Fruit fly (Drosophila melanogaster) whole organism, pupa: ENCODE measurements around the gene Rim.
A peak's percentile ranks its signal among the peaks of the same experiment; 100 is the strongest.

Experiments
- CG10348 ChIP-seq: fragments of 200-800 bp; sonication (Bioruptor generic); IDR thresholded peaks from 2 replicates; pipeline ENCODE4 v1.3.6; 2022; ENCODE audit warnings: missing biosample characterization, missing genetic modification characterization
- CG12605 ChIP-seq: fragments of 200-800 bp; sonication (Bioruptor generic); IDR thresholded peaks from 2 replicates; pipeline ENCODE4 v1.3.6; 2022; ENCODE audit warnings: missing biosample characterization, missing genetic modification characterization
- CG13204 ChIP-seq: fragments of 200-800 bp; sonication (Bioruptor generic); optimal IDR thresholded peaks from 2 replicates; lab custom pipeline; 2018; ENCODE audit warnings: missing biosample characterization, mild to moderate bottlenecking, missing genetic modification characterization, moderate library complexity
- CG14655 ChIP-seq: fragments of 200-800 bp; sonication (Bioruptor generic); optimal IDR thresholded peaks from 3 replicates; lab custom pipeline; 2017; ENCODE audit warnings: mild to moderate bottlenecking, missing biosample characterization, missing genetic modification reagents, missing genetic modification characterization
- CG15710 ChIP-seq: fragments of 200-800 bp; sonication (Bioruptor generic); optimal IDR thresholded peaks from 2 replicates; lab custom pipeline; 2018; ENCODE audit warnings: missing biosample characterization, mild to moderate bottlenecking, missing genetic modification characterization, moderate library complexity
- CG17806 ChIP-seq: fragments of 200-800 bp; sonication (Bioruptor generic); optimal IDR thresholded peaks from 2 replicates; lab custom pipeline; 2018; ENCODE audit warnings: missing biosample characterization, mild to moderate bottlenecking, missing genetic modification characterization, moderate library complexity
- CG32121 ChIP-seq: fragments of 200-800 bp; sonication (Bioruptor generic); IDR thresholded peaks from 2 replicates; pipeline ENCODE4 v1.3.6; 2022; ENCODE audit warnings: missing biosample characterization, missing genetic modification characterization
- CG34367 ChIP-seq: fragments of 200-800 bp; sonication (Bioruptor generic); optimal IDR thresholded peaks from 2 replicates; lab custom pipeline; 2018; ENCODE audit warnings: missing biosample characterization, mild to moderate bottlenecking, missing genetic modification characterization
- CG4496 ChIP-seq: fragments of 200-800 bp; sonication (Bioruptor generic); IDR thresholded peaks from 3 replicates; pipeline ENCODE4 v1.3.6; 2022; ENCODE audit warnings: missing biosample characterization, missing genetic modification characterization
- CG8159 ChIP-seq: fragments of 200-800 bp; sonication (Bioruptor generic); optimal IDR thresholded peaks from 3 replicates; lab custom pipeline; 2018; ENCODE audit warnings: missing biosample characterization, mild to moderate bottlenecking, missing genetic modification characterization, moderate library complexity
- CG8301 ChIP-seq: fragments of 200-800 bp; sonication (Bioruptor generic); optimal IDR thresholded peaks from 2 replicates; lab custom pipeline; 2018; ENCODE audit warnings: missing biosample characterization, mild to moderate bottlenecking, missing genetic modification characterization
- CG9948 ChIP-seq: fragments of 200-800 bp; sonication (Bioruptor generic); optimal IDR thresholded peaks from 2 replicates; lab custom pipeline; 2018; ENCODE audit warnings: missing biosample characterization, mild to moderate bottlenecking, missing genetic modification characterization, moderate library complexity
- D1 ChIP-seq: fragments of 200-800 bp; sonication (Bioruptor generic); optimal IDR thresholded peaks from 2 replicates; lab custom pipeline; 2018; ENCODE audit warnings: missing biosample characterization, mild to moderate bottlenecking, missing genetic modification characterization, moderate library complexity
- EcR ChIP-seq: fragments of 200-800 bp; sonication (Bioruptor generic); optimal IDR thresholded peaks from 3 replicates; lab custom pipeline; 2019; ENCODE audit warnings: missing biosample characterization, missing genetic modification characterization, mild to moderate bottlenecking, moderate library complexity, missing genetic modification reagents
- Ets98B ChIP-seq: fragments of 200-800 bp; sonication (Bioruptor generic); IDR thresholded peaks from 2 replicates; pipeline ENCODE4 v1.3.6; 2022; ENCODE audit warnings: missing biosample characterization, missing genetic modification characterization
- Pif1A ChIP-seq: fragments of 200-800 bp; sonication (Bioruptor generic); optimal IDR thresholded peaks from 3 replicates; lab custom pipeline; 2016; ENCODE audit warnings: missing biosample characterization, missing genetic modification characterization
- Pif1B ChIP-seq: fragments of 200-800 bp; sonication (Bioruptor generic); optimal IDR thresholded peaks from 3 replicates; lab custom pipeline; 2016; ENCODE audit warnings: missing biosample characterization, missing genetic modification characterization
- Snoo ChIP-seq: fragments of 200-800 bp; sonication (Bioruptor generic); optimal IDR thresholded peaks from 3 replicates; lab custom pipeline; 2017; ENCODE audit warnings: missing biosample characterization, mild to moderate bottlenecking, missing genetic modification characterization, inconsistent platforms
- fd96Ca ChIP-seq: fragments of 200-800 bp; sonication (Bioruptor generic); IDR thresholded peaks from 3 replicates; pipeline ENCODE4 v1.3.6; 2022; ENCODE audit warnings: missing biosample characterization, missing genetic modification characterization
- gl ChIP-seq: fragments of 200-800 bp; sonication (Bioruptor generic); optimal IDR thresholded peaks from 2 replicates; lab custom pipeline; 2018; ENCODE audit warnings: missing biosample characterization, mild to moderate bottlenecking, missing genetic modification characterization
- rn ChIP-seq: fragments of 200-800 bp; sonication (Bioruptor generic); IDR thresholded peaks from 2 replicates; pipeline ENCODE4 v1.3.6; 2022; ENCODE audit warnings: missing biosample characterization, missing genetic modification characterization

Rim gene

DNA sequence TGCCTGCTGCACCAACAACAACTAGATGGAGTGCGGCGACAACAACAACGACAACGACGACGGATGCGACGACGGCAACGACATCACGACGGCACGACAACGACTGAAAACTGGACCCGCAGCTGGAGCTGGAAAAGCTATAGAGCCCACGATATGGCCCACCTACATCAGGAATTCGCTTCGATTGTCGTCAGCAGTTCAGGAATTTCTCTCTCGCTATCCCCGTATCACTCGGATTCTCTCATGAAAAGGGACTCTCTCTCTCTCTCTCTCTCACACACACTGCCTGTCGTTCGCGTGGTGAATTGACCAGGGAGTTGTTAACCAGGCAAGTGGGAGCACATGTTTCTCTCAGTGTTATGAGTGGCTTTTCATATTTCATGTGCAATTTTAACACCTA, at the start of gene Rim:
TSS of gene Rim (minus strand) at position 101 of the 400 bp plus-strand sequence.
- TF ChIP-seq fd96Ca (no peak), D1 (tag; lab: Kevin White, UChicago) (no peak), Pif1A (GFP tag; lab: Kevin White, UChicago) (no peak), Pif1B (GFP tag; lab: Kevin White, UChicago) (no peak), CG4496 (GFP tag; lab: Robert Waterston, UW) (no peak), CG14655 (GFP tag; lab: Kevin White, UChicago) (no peak), CG13204 (GFP tag; lab: Kevin White, UChicago) (no peak), CG17806 (tag; lab: Kevin White, UChicago) (no peak), Ets98B (GFP tag; lab: Robert Waterston, UW) (no peak), CG8159 (tag; lab: Kevin White, UChicago) (no peak), CG9948 (tag; lab: Kevin White, UChicago) (no peak)

DNA sequence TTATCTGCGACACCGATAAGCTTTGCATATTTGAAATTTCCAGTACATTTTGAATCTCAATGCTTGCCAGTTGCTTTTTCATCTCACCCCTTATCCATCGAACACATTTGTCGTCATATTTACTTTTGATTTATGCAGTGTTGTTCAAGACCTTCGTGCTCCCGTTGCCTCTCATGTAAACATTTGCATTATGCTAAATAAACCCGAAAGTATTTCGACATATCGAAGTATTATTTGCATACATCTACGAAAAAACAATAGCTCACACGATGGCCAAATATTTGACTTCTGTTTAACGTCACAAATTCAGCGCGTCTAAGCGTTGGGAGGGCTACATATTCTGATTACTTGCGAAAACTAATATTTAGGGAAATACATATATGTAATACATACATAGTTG, 49.6 kb upstream of the Rim start:
- no peak for TF ChIP-seq Pif1A (GFP tag; lab: Kevin White, UChicago)
- no peak for TF ChIP-seq CG34367 (tag; lab: Kevin White, UChicago)
- TF ChIP-seq rn (GFP tag; lab: Robert Waterston, UW), result no peak
- no peak for TF ChIP-seq CG17806 (tag; lab: Kevin White, UChicago)
- TF ChIP-seq CG8301 (tag; lab: Kevin White, UChicago), result no peak
- TF ChIP-seq CG4496 (GFP tag; lab: Robert Waterston, UW), result no peak
- TF ChIP-seq CG8159 (tag; lab: Kevin White, UChicago), result no peak
- TF ChIP-seq CG14655 (GFP tag; lab: Kevin White, UChicago), result no peak
- TF ChIP-seq CG12605, result no peak
- no peak for TF ChIP-seq CG9948 (tag; lab: Kevin White, UChicago)
- no peak for TF ChIP-seq fd96Ca
- TF ChIP-seq D1 (tag; lab: Kevin White, UChicago), result no peak
- no peak for TF ChIP-seq gl (tag; lab: Kevin White, UChicago)
- TF ChIP-seq Snoo (tag; lab: Kevin White, UChicago), result no peak
- no peak for TF ChIP-seq Ets98B (GFP tag; lab: Robert Waterston, UW)
- TF ChIP-seq Pif1B (GFP tag; lab: Kevin White, UChicago), result no peak
- no peak for TF ChIP-seq CG13204 (GFP tag; lab: Kevin White, UChicago)

DNA sequence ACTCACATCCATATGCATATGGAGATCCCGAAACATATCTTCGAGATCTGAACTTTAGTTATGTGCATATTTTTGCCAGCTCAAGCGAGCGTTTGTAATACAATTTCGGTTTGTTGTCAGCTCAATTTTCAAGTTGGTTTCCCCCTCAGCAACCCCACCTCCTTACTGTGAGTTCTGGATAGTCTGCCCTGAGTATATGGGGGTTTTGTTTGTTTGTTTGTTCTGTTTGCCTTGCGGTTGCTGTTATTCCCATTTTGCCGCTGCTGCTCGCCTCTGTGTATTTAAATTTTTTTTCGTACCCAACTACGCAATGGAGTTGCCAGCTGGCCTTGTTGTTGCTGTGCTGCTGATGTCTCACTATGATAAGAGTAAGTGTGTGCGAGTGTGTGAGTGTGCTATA, 49.0 kb upstream of the Rim start:
- TF ChIP-seq Pif1B (GFP tag; lab: Kevin White, UChicago) (no peak), Snoo (tag; lab: Kevin White, UChicago) (no peak), CG12605 (no peak), CG15710 (tag; lab: Kevin White, UChicago) (no peak), fd96Ca (no peak)

DNA sequence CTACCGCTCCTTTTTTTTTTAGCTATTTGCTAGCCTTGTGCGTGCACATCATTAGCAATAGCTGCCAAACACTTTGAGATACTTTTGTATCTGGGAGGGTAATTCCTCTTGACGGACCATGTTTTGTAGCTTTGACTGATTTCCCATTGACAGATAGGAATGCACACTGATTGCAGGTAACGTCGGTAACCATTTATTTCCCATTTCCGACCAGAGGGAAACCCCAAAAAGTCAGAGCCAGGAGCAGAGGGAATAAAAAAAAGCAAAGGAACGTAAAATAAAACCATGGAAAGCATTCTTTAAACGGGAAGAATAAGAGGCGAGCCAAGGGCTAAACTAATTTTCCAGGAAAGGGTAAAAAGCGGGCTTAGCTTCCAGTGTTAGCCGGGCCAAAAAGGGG, 41.9 kb upstream of the Rim start:
- TF ChIP-seq CG12605 (no peak), Ets98B (GFP tag; lab: Robert Waterston, UW) (no peak), CG17806 (tag; lab: Kevin White, UChicago) (no peak), Snoo (tag; lab: Kevin White, UChicago) (no peak), CG4496 (GFP tag; lab: Robert Waterston, UW) (no peak), CG14655 (GFP tag; lab: Kevin White, UChicago) (no peak), Pif1B (GFP tag; lab: Kevin White, UChicago) (no peak), Pif1A (GFP tag; lab: Kevin White, UChicago) (no peak), CG8301 (tag; lab: Kevin White, UChicago) (no peak), EcR (GFP tag; lab: Kevin White, UChicago) (no peak), CG32121 (GFP tag; lab: Robert Waterston, UW) (no peak), CG13204 (GFP tag; lab: Kevin White, UChicago) (no peak), CG9948 (tag; lab: Kevin White, UChicago) (no peak), fd96Ca (no peak), CG34367 (tag; lab: Kevin White, UChicago) (no peak), gl (tag; lab: Kevin White, UChicago) (no peak), D1 (tag; lab: Kevin White, UChicago) (no peak), CG10348 (GFP tag; lab: Robert Waterston, UW) (no peak), CG15710 (tag; lab: Kevin White, UChicago) (no peak), CG8159 (tag; lab: Kevin White, UChicago) (no peak)
- TF ChIP-seq, all 21 proteins: peak for 0

DNA sequence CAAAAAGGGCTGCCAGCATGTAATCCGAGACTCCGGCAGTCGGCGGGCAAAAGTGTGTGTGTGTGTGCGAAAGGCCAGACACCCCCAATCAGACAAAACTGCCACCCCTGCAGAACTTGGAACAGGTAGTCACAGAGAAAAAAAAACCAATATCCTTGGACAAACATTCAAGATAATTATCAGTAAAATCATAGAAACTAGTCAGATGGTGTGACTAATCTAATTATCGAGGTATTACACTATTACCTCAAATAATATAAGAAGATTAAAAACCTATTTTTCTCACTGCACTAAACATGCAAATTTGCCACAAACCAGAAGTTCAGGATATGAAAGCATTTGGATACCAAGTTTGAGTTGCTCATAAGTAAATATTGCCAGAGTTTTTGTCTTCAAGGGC, 41.4 kb upstream of the Rim start:
- 0 out of 2 replicates have a peak, but pooled peaks have one; percentile 26 for TF ChIP-seq Ets98B (GFP tag; lab: Robert Waterston, UW)
- TF ChIP-seq CG4496 (GFP tag; lab: Robert Waterston, UW), result peak; percentile 63; the same call in 1 of the 3 replicates
- peak; percentile 57 for TF ChIP-seq CG14655 (GFP tag; lab: Kevin White, UChicago)
- peak; percentile 39 for TF ChIP-seq CG34367 (tag; lab: Kevin White, UChicago)
- TF ChIP-seq gl (tag; lab: Kevin White, UChicago), result no peak
- TF ChIP-seq CG10348 (GFP tag; lab: Robert Waterston, UW), result no peak
- peak; percentile 59 for TF ChIP-seq CG8159 (tag; lab: Kevin White, UChicago)
- TF ChIP-seq CG32121 (GFP tag; lab: Robert Waterston, UW), result no peak
- peak; percentile 38 for TF ChIP-seq CG8301 (tag; lab: Kevin White, UChicago)
- peak; percentile 46 for TF ChIP-seq CG9948 (tag; lab: Kevin White, UChicago)
- TF ChIP-seq CG17806 (tag; lab: Kevin White, UChicago), result peak; percentile 44
- TF ChIP-seq CG15710 (tag; lab: Kevin White, UChicago), result peak; percentile 50

DNA sequence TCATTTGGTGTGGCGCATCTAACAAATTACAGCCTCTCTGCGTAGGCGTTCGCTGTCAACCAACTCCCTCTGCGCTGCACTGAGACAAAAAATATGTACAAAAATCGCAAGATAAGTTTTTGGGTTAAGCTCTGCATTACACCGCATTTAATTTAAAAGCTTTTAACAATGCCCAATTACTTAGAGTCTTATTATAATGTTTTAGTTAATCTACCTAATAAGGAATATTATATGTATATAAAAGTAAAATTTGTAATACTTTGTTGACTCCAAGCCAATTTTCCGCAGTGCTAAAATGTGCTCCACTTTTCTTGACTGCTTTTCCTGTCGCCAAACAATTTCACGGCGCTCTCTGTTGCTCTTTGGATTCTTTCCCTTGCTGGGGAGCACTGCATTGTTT, 39.4 kb upstream of the Rim start:
- TF ChIP-seq EcR (GFP tag; lab: Kevin White, UChicago) (no peak), D1 (tag; lab: Kevin White, UChicago) (no peak), CG13204 (GFP tag; lab: Kevin White, UChicago) (no peak), CG4496 (GFP tag; lab: Robert Waterston, UW) (peak; percentile 58; the same call in 1 of the 3 replicates), CG12605 (no peak; the same call in 1 of the 2 replicates), rn (GFP tag; lab: Robert Waterston, UW) (no peak), CG9948 (tag; lab: Kevin White, UChicago) (peak; percentile 38), Ets98B (GFP tag; lab: Robert Waterston, UW) (0 out of 2 replicates have a peak, but pooled peaks have one; percentile 11), Snoo (tag; lab: Kevin White, UChicago) (no peak), CG17806 (tag; lab: Kevin White, UChicago) (peak; percentile 27), Pif1A (GFP tag; lab: Kevin White, UChicago) (no peak), CG10348 (GFP tag; lab: Robert Waterston, UW) (no peak), CG8159 (tag; lab: Kevin White, UChicago) (peak; percentile 15), gl (tag; lab: Kevin White, UChicago) (no peak), fd96Ca (no peak), CG32121 (GFP tag; lab: Robert Waterston, UW) (peak; percentile 42; the same call in 1 of the 2 replicates), CG8301 (tag; lab: Kevin White, UChicago) (peak; percentile 70), Pif1B (GFP tag; lab: Kevin White, UChicago) (peak; percentile 14), CG15710 (tag; lab: Kevin White, UChicago) (no peak), CG14655 (GFP tag; lab: Kevin White, UChicago) (peak; percentile 79), CG34367 (tag; lab: Kevin White, UChicago) (no peak)
